Worm (Caenorhabditis elegans): ENCODE measurements around the gene ntl-9.

ntl-9 gene

ce11 chrIII:4984444-4985086 is 40.3 kb downstream of the ntl-9 start, which contains the start of gene C27F2.7:
C27F2.7 (minus strand) TSS chrIII:4984494.
- no peak for TF ChIP-seq ama-1 (optimal IDR thresholded peaks at IDR 0.05)
- TF ChIP-seq nfya-1 (tag; optimal IDR thresholded peaks at IDR 0.05) = peak; percentile 24

- TF ChIP-seq lin-11 (tag; optimal IDR thresholded peaks at IDR 0.05) (no peak), ama-1 (optimal IDR thresholded peaks at IDR 0.05) (no peak), F13H6.1 (tag; optimal IDR thresholded peaks at IDR 0.05) (no peak), ets-4 (tag; optimal IDR thresholded peaks at IDR 0.05) (peak; percentile 94), pha-4 (tag; optimal IDR thresholded peaks at IDR 0.05) (no peak), ceh-48 (tag; optimal IDR thresholded peaks at IDR 0.05) (no peak), C08G9.2 (tag; optimal IDR thresholded peaks at IDR 0.05) (peak; percentile 83), ceh-9 (tag; optimal IDR thresholded peaks at IDR 0.05) (no peak), ceh-22 (tag; optimal IDR thresholded peaks at IDR 0.05) (no peak), T23F11.4 (GFP tag; optimal IDR thresholded peaks at IDR 0.05) (no peak), K09A11.1 (tag; optimal IDR thresholded peaks at IDR 0.05; ENCODE audit: insufficient read depth) (no peak), fkh-6 (tag; optimal IDR thresholded peaks at IDR 0.05) (no peak), ttx-3 (tag; optimal IDR thresholded peaks at IDR 0.05) (no peak), odd-2 (tag; optimal IDR thresholded peaks at IDR 0.05) (no peak), ceh-6 (GFP tag; optimal IDR thresholded peaks at IDR 0.05) (no peak), pax-1 (tag; optimal IDR thresholded peaks at IDR 0.05) (no peak), pat-9 (tag; optimal IDR thresholded peaks at IDR 0.05) (no peak), dve-1 (tag; optimal IDR thresholded peaks at IDR 0.05) (no peak), lim-6 (tag; optimal IDR thresholded peaks at IDR 0.05) (no peak), fkh-10 (GFP tag; optimal IDR thresholded peaks at IDR 0.05) (no peak), unc-42 (tag; optimal IDR thresholded peaks at IDR 0.05) (no peak), nhr-11 (tag; optimal IDR thresholded peaks at IDR 0.05) (no peak), ceh-14 (tag; optimal IDR thresholded peaks at IDR 0.05) (no peak), hlh-30 (tag; optimal IDR thresholded peaks at IDR 0.05; ENCODE audit: insufficient read depth) (no peak), ceh-2 (tag; optimal IDR thresholded peaks at IDR 0.05) (peak; percentile 58), Y22D7AL.16 (tag; optimal IDR thresholded peaks at IDR 0.05) (no peak), rnt-1 (tag; optimal IDR thresholded peaks at IDR 0.05) (no peak), tbx-7 (tag; optimal IDR thresholded peaks at IDR 0.05) (peak; percentile 63), sdc-2 (tag; optimal IDR thresholded peaks at IDR 0.05) (no peak), sox-4 (tag; optimal IDR thresholded peaks at IDR 0.05) (no peak), ceh-45 (GFP tag; IDR thresholded peaks at IDR 0.05) (no peak), elt-4 (tag; optimal IDR thresholded peaks at IDR 0.05) (no peak), sox-2 (GFP tag; IDR thresholded peaks at IDR 0.05) (no peak), K02D7.2 (tag; optimal IDR thresholded peaks at IDR 0.05) (no peak), zip-5 (tag; optimal IDR thresholded peaks at IDR 0.05) (no peak), npax-4 (tag; optimal IDR thresholded peaks at IDR 0.05) (no peak), madf-2 (tag; optimal IDR thresholded peaks at IDR 0.05) (no peak), ref-2 (tag; optimal IDR thresholded peaks at IDR 0.05) (peak; percentile 18), mec-3 (tag; optimal IDR thresholded peaks at IDR 0.05; ENCODE audit: borderline replicate concordance) (peak; percentile 21), ceh-24 (tag; optimal IDR thresholded peaks at IDR 0.05) (no peak), nfya-1 (tag; optimal IDR thresholded peaks at IDR 0.05) (no peak), ceh-34 (tag; optimal IDR thresholded peaks at IDR 0.05) (no peak), hlh-6 (tag; optimal IDR thresholded peaks at IDR 0.05) (no peak), syd-9 (tag; optimal IDR thresholded peaks at IDR 0.05) (no peak), fax-1 (tag; optimal IDR thresholded peaks at IDR 0.05) (no peak), ahr-1 (tag; optimal IDR thresholded peaks at IDR 0.05) (no peak), dmd-4 (tag; optimal IDR thresholded peaks at IDR 0.05; ENCODE audit: borderline replicate concordance) (no peak), pqm-1 (tag; optimal IDR thresholded peaks at IDR 0.05) (no peak), ceh-18 (tag; optimal IDR thresholded peaks at IDR 0.05) (no peak), elt-2 (tag; optimal IDR thresholded peaks at IDR 0.05) (no peak)
Observed at ce11 chrIII:4986790-4987259, 42.5 kb downstream of the ntl-9 start, which contains the start of the genes C27F2.10 and wdr-60. C27F2.10 (minus strand) TSS chrIII:4986898. wdr-60 (plus strand) TSS chrIII:4987209.
